Fruit fly (Drosophila melanogaster): ENCODE measurements around the gene CG4281.

The CG4281 gene

DNA sequence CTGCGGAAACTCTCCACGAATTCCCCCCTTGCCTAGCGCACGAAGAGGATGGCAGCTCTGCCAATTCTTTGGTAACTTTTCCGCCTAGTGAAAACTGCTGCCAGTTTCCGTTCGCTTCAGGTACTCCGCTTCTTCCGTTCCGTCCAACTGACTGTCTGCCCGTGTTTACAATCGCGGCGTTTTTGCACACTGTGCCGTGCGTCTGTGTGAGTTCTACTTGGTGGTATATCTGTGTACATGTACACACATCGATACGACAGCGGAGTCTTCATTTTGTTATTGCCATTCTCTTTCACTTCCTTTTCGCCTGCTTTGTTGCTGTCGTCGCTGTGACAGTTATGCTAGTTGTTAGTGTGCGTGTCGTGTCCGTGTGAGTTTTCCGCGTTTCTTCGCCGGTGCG lies 52.1 kb downstream of the CG4281 start (continued):
- no peak for TF ChIP-seq ato (GFP tag; IDR thresholded peaks at IDR 0.05; ENCODE audit: partially characterized antibody)
- TF ChIP-seq Meics (GFP tag; optimal IDR thresholded peaks at IDR 0.05) = no peak
- TF ChIP-seq kni (GFP tag; optimal IDR thresholded peaks at IDR 0.05) = no peak
- TF ChIP-seq CG1024 (GFP tag; IDR thresholded peaks at IDR 0.05) = no peak
- TF ChIP-seq Ets65A (GFP tag) = peak; percentile 85
- TF ChIP-seq lola (GFP tag; optimal IDR thresholded peaks at IDR 0.05) = no peak
- no peak for TF ChIP-seq HLH3B (GFP tag; IDR thresholded peaks at IDR 0.05)
- no peak for TF ChIP-seq Doc3 (GFP tag; IDR thresholded peaks at IDR 0.05; ENCODE audit: partially characterized antibody)
- TF ChIP-seq Elba2 (GFP tag; optimal IDR thresholded peaks at IDR 0.05) = no peak
- peak; percentile 39 for TF ChIP-seq CG12769 (tag; optimal IDR thresholded peaks at IDR 0.05)
- TF ChIP-seq jigr1 (GFP tag; IDR thresholded peaks at IDR 0.05) = no peak
- TF ChIP-seq CG11398 (GFP tag; optimal IDR thresholded peaks at IDR 0.05) = no peak
- no peak for TF ChIP-seq sima (GFP tag; optimal IDR thresholded peaks at IDR 0.05)
- TF ChIP-seq HHEX (GFP tag; optimal IDR thresholded peaks at IDR 0.05) = peak; percentile 26
- peak; percentile 38; the same call in 1 of the 2 replicates for TF ChIP-seq Rfx (GFP tag; IDR thresholded peaks at IDR 0.05)
- peak; percentile 33 for TF ChIP-seq Side (GFP tag; optimal IDR thresholded peaks at IDR 0.05)
- peak; percentile 17 for TF ChIP-seq CG4282 (GFP tag; optimal IDR thresholded peaks at IDR 0.05)
- no peak for TF ChIP-seq CG5953 (GFP tag; IDR thresholded peaks at IDR 0.05)
- TF ChIP-seq CG13775 (GFP tag; optimal IDR thresholded peaks at IDR 0.05) = no peak
- no peak for TF ChIP-seq Six4 (GFP tag; optimal IDR thresholded peaks at IDR 0.05)
- TF ChIP-seq zfh1 (GFP tag; IDR thresholded peaks at IDR 0.05) = 0 out of 3 replicates have a peak, but pooled peaks have one; percentile 3
- TF ChIP-seq amos (GFP tag; IDR thresholded peaks at IDR 0.05; ENCODE audit: partially characterized antibody) = no peak
- TF ChIP-seq Deaf1 (tag; optimal IDR thresholded peaks at IDR 0.05) = peak; percentile 29
- TF ChIP-seq fd102C (GFP tag; optimal IDR thresholded peaks at IDR 0.05) = no peak
- no peak for TF ChIP-seq Ptx1 (GFP tag; IDR thresholded peaks at IDR 0.05)
- TF ChIP-seq disco-r (GFP tag; optimal IDR thresholded peaks at IDR 0.05) = no peak
- TF ChIP-seq Ets97D (GFP tag; optimal IDR thresholded peaks at IDR 0.05) = peak; percentile 44
- no peak for TF ChIP-seq Bdp1 (GFP tag; optimal IDR thresholded peaks at IDR 0.05)
- TF ChIP-seq NC2β (GFP tag; optimal IDR thresholded peaks at IDR 0.05) = no peak
- TF ChIP-seq CG8290 (GFP tag; optimal IDR thresholded peaks at IDR 0.05) = no peak
- TF ChIP-seq CG8290 (tag; optimal IDR thresholded peaks at IDR 0.05) = no peak
- TF ChIP-seq CG5245 (GFP tag; optimal IDR thresholded peaks at IDR 0.05) = no peak
- no peak for TF ChIP-seq cato (GFP tag; optimal IDR thresholded peaks at IDR 0.05; ENCODE audit: borderline replicate concordance)
- TF ChIP-seq GATAe (GFP tag; conservative IDR thresholded peaks at IDR 0.05) = no peak
- TF ChIP-seq bcd (GFP tag; optimal IDR thresholded peaks at IDR 0.05) = peak; percentile 8
- TF ChIP-seq bigmax (GFP tag; optimal IDR thresholded peaks at IDR 0.05) = no peak
- no peak for TF ChIP-seq ATbp (GFP tag; optimal IDR thresholded peaks at IDR 0.05)
- no peak for TF ChIP-seq run (tag; optimal IDR thresholded peaks at IDR 0.05)
- peak; percentile 18 for TF ChIP-seq dm (GFP tag; optimal IDR thresholded peaks at IDR 0.05)
- TF ChIP-seq wdn (GFP tag; IDR thresholded peaks at IDR 0.05) = no peak
- TF ChIP-seq CG34376 (GFP tag; optimal IDR thresholded peaks at IDR 0.05) = peak; percentile 25
- no peak for TF ChIP-seq HmgD (GFP tag; optimal IDR thresholded peaks at IDR 0.05)
- no peak for TF ChIP-seq crc (GFP tag; optimal IDR thresholded peaks at IDR 0.05)
- TF ChIP-seq CG3995 (GFP tag; optimal IDR thresholded peaks at IDR 0.05) = peak; percentile 14
- no peak for TF ChIP-seq CG10979 (tag; optimal IDR thresholded peaks at IDR 0.05)
- no peak for TF ChIP-seq CG31365 (tag; optimal IDR thresholded peaks at IDR 0.05)
- TF ChIP-seq CG13894 (tag; optimal IDR thresholded peaks at IDR 0.05) = no peak
- TF ChIP-seq z (GFP tag; IDR thresholded peaks at IDR 0.05) = no peak
- TF ChIP-seq Atf-2 (GFP tag; optimal IDR thresholded peaks at IDR 0.05) = no peak
- peak; percentile 15 for TF ChIP-seq CG18619 (GFP tag; optimal IDR thresholded peaks at IDR 0.05)
- TF ChIP-seq al (GFP tag; IDR thresholded peaks at IDR 0.05) = 0 out of 2 replicates have a peak, but pooled peaks have one; percentile 9
- no peak for TF ChIP-seq kah (GFP tag; optimal IDR thresholded peaks at IDR 0.05)
